Worm (Caenorhabditis elegans): Measurements from ENCODE around the gene srx-18.

Gene srx-18

DNA sequence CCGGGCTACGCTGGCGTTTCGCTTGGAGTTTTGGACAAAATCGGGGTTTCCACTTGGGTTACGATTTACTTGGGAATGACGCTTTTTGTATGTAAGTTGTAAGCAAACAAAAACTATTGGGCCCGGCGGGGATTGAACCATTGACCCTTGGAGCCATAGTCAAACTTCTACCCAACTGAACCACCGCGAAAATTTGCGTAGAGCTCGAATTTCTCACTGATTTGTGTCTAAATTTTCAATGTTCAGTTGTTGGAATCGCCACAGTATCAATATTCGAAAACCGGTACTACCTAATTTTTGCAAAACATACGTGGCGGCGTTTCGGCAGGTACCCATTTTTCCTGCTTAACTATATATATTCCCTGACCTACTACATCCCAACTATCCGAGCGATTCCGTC lies 30.9 kb downstream of the srx-18 start:
- TF ChIP-seq nhr-76 (tag; optimal IDR thresholded peaks at IDR 0.05) = no peak
- no peak for TF ChIP-seq unc-62 (GFP tag; optimal IDR thresholded peaks at IDR 0.05)
- no peak for TF ChIP-seq cnd-1 (tag; optimal IDR thresholded peaks at IDR 0.05)
- no peak for TF ChIP-seq pha-4 (tag; optimal IDR thresholded peaks at IDR 0.05)
- no peak for TF ChIP-seq sem-2 (GFP tag; optimal IDR thresholded peaks at IDR 0.05)
- TF ChIP-seq lin-13 (tag; optimal IDR thresholded peaks at IDR 0.05) = no peak
- no peak for TF ChIP-seq mls-2 (tag; optimal IDR thresholded peaks at IDR 0.05)
- no peak for TF ChIP-seq nhr-12 (tag; optimal IDR thresholded peaks at IDR 0.05)
- no peak for TF ChIP-seq unc-39 (tag; optimal IDR thresholded peaks at IDR 0.05)
- no peak for TF ChIP-seq ceh-83 (GFP tag; optimal IDR thresholded peaks at IDR 0.05)
- no peak for TF ChIP-seq ztf-11 (tag; optimal IDR thresholded peaks at IDR 0.05)
- TF ChIP-seq zip-8 (tag; optimal IDR thresholded peaks at IDR 0.05) = no peak
- TF ChIP-seq unc-120 (tag; optimal IDR thresholded peaks at IDR 0.05; ENCODE audit: poor library complexity, severe bottlenecking) = no peak
- TF ChIP-seq mep-1 (tag; optimal IDR thresholded peaks at IDR 0.05) = no peak

DNA sequence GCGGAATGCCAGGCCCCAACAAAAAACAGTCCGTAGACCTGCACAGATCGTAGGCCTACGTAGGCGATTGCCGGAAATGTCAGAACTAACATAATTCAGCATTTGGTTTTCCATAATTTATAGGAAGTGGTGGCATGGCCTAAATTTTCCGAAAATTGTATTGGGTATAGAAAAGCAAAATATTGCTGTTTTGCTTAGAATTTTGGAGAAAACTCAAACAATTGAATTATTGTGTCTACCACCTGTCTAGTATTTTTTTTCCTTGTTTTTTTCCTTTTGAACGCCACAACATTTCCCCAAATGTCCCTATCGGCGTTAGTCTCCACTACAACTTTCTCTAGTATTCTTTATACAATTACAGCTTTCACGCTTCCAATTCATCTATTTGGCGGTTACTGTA lies 31.4 kb downstream of the srx-18 start, which contains the start of gene srh-284:
srh-284 (plus strand) TSS at position 301 of the 400 bp plus-strand sequence.
- no peak for TF ChIP-seq mep-1 (tag; optimal IDR thresholded peaks at IDR 0.05)

DNA sequence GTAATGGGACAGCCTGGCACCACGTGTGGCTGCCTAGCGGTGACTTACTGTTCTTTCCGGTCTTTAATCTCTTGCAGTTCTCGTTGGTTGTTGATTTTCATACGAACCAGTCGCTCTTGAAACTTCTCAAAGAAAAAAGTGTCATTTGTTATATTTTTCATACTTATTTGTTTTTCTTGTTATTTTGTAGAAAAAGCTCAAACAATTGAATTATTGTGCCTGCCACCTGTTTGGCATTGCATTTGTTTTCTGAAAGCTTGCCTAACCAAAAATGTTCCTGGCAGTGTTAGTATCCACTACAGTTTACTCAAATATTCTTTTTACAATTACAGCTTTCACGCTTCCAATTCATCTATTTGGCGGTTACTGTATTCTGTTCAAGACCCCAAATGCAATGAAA lies 33.6 kb downstream of the srx-18 start, which contains the start of the genes C47A10.16 and srh-283:
C47A10.16 (minus strand) TSS at position 101 of the 400 bp plus-strand sequence.
srh-283 (plus strand) TSS at position 272 of the 400 bp plus-strand sequence.
- TF ChIP-seq elt-1 (tag; optimal IDR thresholded peaks at IDR 0.05; ENCODE audit: borderline replicate concordance, insufficient read depth) (no peak), flh-1 (GFP tag; optimal IDR thresholded peaks at IDR 0.05) (no peak), elt-3 (tag; optimal IDR thresholded peaks at IDR 0.05) (no peak), nhr-76 (tag; optimal IDR thresholded peaks at IDR 0.05) (no peak), ceh-43 (GFP tag; optimal IDR thresholded peaks at IDR 0.05) (no peak), zip-8 (tag; optimal IDR thresholded peaks at IDR 0.05) (no peak), mls-2 (tag; optimal IDR thresholded peaks at IDR 0.05) (no peak), ztf-11 (tag; optimal IDR thresholded peaks at IDR 0.05) (no peak), lin-13 (tag; optimal IDR thresholded peaks at IDR 0.05) (no peak), ces-1 (GFP tag; optimal IDR thresholded peaks at IDR 0.05) (no peak), ham-2 (GFP tag; optimal IDR thresholded peaks at IDR 0.05) (no peak), unc-120 (tag; optimal IDR thresholded peaks at IDR 0.05; ENCODE audit: poor library complexity, severe bottlenecking) (no peak), nhr-12 (tag; optimal IDR thresholded peaks at IDR 0.05) (no peak), tbx-8 (GFP tag; optimal IDR thresholded peaks at IDR 0.05) (no peak), ceh-39 (tag; optimal IDR thresholded peaks at IDR 0.05) (no peak), pha-4 (tag; optimal IDR thresholded peaks at IDR 0.05) (no peak)

DNA sequence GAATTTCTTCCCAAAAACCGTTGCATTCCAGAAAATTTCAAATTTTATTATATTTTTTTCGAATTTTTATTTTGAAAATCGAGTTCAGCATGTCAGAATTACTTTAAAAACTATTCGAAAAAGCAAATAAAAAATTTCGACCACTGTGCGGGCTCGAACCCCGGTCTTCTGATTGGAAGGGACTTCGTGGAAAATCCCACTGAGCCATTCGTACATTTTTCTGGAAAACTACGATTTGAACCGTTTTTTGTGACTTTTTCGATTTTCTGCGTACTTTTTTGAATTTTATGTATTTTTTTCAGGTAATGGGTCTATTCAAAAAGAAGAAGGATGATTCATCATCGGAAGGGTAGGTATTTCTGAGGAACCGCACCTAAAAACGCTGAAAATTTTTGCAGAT lies 43.1 kb downstream of the srx-18 start, which contains the start of gene pgp-9:
pgp-9 (plus strand) TSS at position 301 of the 400 bp plus-strand sequence.
- TF ChIP-seq unc-39 (tag; optimal IDR thresholded peaks at IDR 0.05) (no peak), ceh-43 (GFP tag; optimal IDR thresholded peaks at IDR 0.05) (no peak), bed-3 (GFP tag; optimal IDR thresholded peaks at IDR 0.05) (no peak)

DNA sequence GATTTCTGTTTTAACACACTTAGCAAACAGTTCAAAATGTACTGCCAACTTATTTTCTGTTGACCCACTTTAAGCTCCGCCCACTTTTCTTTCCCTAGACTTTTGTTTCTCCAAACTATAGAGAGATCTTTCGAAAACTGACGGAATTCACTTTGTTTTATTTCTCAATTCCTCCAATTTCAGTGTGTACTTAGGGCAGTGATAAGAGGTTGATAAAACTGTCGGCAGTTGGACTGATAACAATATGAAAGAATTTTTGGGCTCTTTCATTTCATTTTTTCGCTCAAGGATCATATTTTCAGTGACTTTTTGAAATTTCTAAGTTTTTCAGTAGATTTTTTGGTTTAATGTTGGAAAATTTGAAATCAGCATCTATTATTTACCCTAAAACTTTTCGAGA lies 43.7 kb downstream of the srx-18 start:
- TF ChIP-seq nhr-2 (tag; optimal IDR thresholded peaks at IDR 0.05) (no peak), pha-4 (tag; optimal IDR thresholded peaks at IDR 0.05) (no peak), tbx-8 (GFP tag; optimal IDR thresholded peaks at IDR 0.05) (no peak), elt-3 (tag; optimal IDR thresholded peaks at IDR 0.05) (no peak), ceh-83 (GFP tag; optimal IDR thresholded peaks at IDR 0.05) (no peak), mls-2 (tag; optimal IDR thresholded peaks at IDR 0.05) (no peak), cnd-1 (tag; optimal IDR thresholded peaks at IDR 0.05) (no peak), mab-5 (tag; optimal IDR thresholded peaks at IDR 0.05) (no peak), zip-8 (tag; optimal IDR thresholded peaks at IDR 0.05) (no peak), bed-3 (GFP tag; optimal IDR thresholded peaks at IDR 0.05) (no peak), M03D4.4 (tag; optimal IDR thresholded peaks at IDR 0.05) (no peak), drap-1 (GFP tag; optimal IDR thresholded peaks at IDR 0.05) (no peak), snpc-4 (tag; optimal IDR thresholded peaks at IDR 0.05) (no peak), ztf-11 (tag; optimal IDR thresholded peaks at IDR 0.05) (no peak)

DNA sequence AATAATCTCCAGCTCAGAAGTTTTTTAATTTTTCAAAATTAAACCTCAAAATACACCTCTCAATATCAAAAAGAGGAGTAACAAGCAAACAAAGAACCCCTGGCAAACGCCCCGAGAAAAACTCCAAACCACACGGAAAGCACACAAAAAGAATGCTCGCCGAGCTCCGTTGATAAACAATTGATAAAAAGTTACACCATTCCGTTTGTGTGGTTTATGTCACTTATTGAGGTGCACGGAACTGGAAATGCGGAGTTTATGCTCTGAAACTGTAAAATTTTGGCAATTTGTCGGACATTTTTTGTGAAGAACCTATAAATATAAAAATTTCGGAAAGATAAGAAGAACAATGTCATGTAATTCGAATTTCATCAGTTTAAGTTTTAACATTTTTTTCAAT lies 46.3 kb downstream of the srx-18 start:
- TF ChIP-seq cnd-1 (tag; optimal IDR thresholded peaks at IDR 0.05) (no peak), sptf-1 (tag; optimal IDR thresholded peaks at IDR 0.05) (no peak), lin-13 (tag; optimal IDR thresholded peaks at IDR 0.05) (no peak), nhr-2 (tag; optimal IDR thresholded peaks at IDR 0.05) (no peak), ztf-11 (tag; optimal IDR thresholded peaks at IDR 0.05) (no peak), lsy-2 (tag; optimal IDR thresholded peaks at IDR 0.05) (no peak), nhr-28 (tag; optimal IDR thresholded peaks at IDR 0.05) (no peak), mls-2 (tag; optimal IDR thresholded peaks at IDR 0.05) (no peak), ham-2 (GFP tag; optimal IDR thresholded peaks at IDR 0.05) (no peak)
